Fruit fly (Drosophila melanogaster) whole organism, pupa: ENCODE measurements around the gene Amun.

Experiments
- CG10348 ChIP-seq: fragments of 200-800 bp; sonication (Bioruptor generic); IDR thresholded peaks from 2 replicates; pipeline ENCODE4 v1.3.6; 2022; ENCODE audit warnings: missing biosample characterization, missing genetic modification characterization
- CG12605 ChIP-seq: fragments of 200-800 bp; sonication (Bioruptor generic); IDR thresholded peaks from 2 replicates; pipeline ENCODE4 v1.3.6; 2022; ENCODE audit warnings: missing biosample characterization, missing genetic modification characterization
- CG13204 ChIP-seq: fragments of 200-800 bp; sonication (Bioruptor generic); optimal IDR thresholded peaks from 2 replicates; lab custom pipeline; 2018; ENCODE audit warnings: missing biosample characterization, mild to moderate bottlenecking, missing genetic modification characterization, moderate library complexity
- CG14655 ChIP-seq: fragments of 200-800 bp; sonication (Bioruptor generic); optimal IDR thresholded peaks from 3 replicates; lab custom pipeline; 2017; ENCODE audit warnings: mild to moderate bottlenecking, missing biosample characterization, missing genetic modification reagents, missing genetic modification characterization
- CG15710 ChIP-seq: fragments of 200-800 bp; sonication (Bioruptor generic); optimal IDR thresholded peaks from 2 replicates; lab custom pipeline; 2018; ENCODE audit warnings: missing biosample characterization, mild to moderate bottlenecking, missing genetic modification characterization, moderate library complexity
- CG17806 ChIP-seq: fragments of 200-800 bp; sonication (Bioruptor generic); optimal IDR thresholded peaks from 2 replicates; lab custom pipeline; 2018; ENCODE audit warnings: missing biosample characterization, mild to moderate bottlenecking, missing genetic modification characterization, moderate library complexity
- CG32121 ChIP-seq: fragments of 200-800 bp; sonication (Bioruptor generic); IDR thresholded peaks from 2 replicates; pipeline ENCODE4 v1.3.6; 2022; ENCODE audit warnings: missing biosample characterization, missing genetic modification characterization
- CG34367 ChIP-seq: fragments of 200-800 bp; sonication (Bioruptor generic); optimal IDR thresholded peaks from 2 replicates; lab custom pipeline; 2018; ENCODE audit warnings: missing biosample characterization, mild to moderate bottlenecking, missing genetic modification characterization
- CG4496 ChIP-seq: fragments of 200-800 bp; sonication (Bioruptor generic); IDR thresholded peaks from 3 replicates; pipeline ENCODE4 v1.3.6; 2022; ENCODE audit warnings: missing biosample characterization, missing genetic modification characterization
- CG8159 ChIP-seq: fragments of 200-800 bp; sonication (Bioruptor generic); optimal IDR thresholded peaks from 3 replicates; lab custom pipeline; 2018; ENCODE audit warnings: missing biosample characterization, mild to moderate bottlenecking, missing genetic modification characterization, moderate library complexity
- CG8301 ChIP-seq: fragments of 200-800 bp; sonication (Bioruptor generic); optimal IDR thresholded peaks from 2 replicates; lab custom pipeline; 2018; ENCODE audit warnings: missing biosample characterization, mild to moderate bottlenecking, missing genetic modification characterization
- CG9948 ChIP-seq: fragments of 200-800 bp; sonication (Bioruptor generic); optimal IDR thresholded peaks from 2 replicates; lab custom pipeline; 2018; ENCODE audit warnings: missing biosample characterization, mild to moderate bottlenecking, missing genetic modification characterization, moderate library complexity
- D1 ChIP-seq: fragments of 200-800 bp; sonication (Bioruptor generic); optimal IDR thresholded peaks from 2 replicates; lab custom pipeline; 2018; ENCODE audit warnings: missing biosample characterization, mild to moderate bottlenecking, missing genetic modification characterization, moderate library complexity
- EcR ChIP-seq: fragments of 200-800 bp; sonication (Bioruptor generic); optimal IDR thresholded peaks from 3 replicates; lab custom pipeline; 2019; ENCODE audit warnings: missing biosample characterization, missing genetic modification characterization, mild to moderate bottlenecking, moderate library complexity, missing genetic modification reagents
- Ets98B ChIP-seq: fragments of 200-800 bp; sonication (Bioruptor generic); IDR thresholded peaks from 2 replicates; pipeline ENCODE4 v1.3.6; 2022; ENCODE audit warnings: missing biosample characterization, missing genetic modification characterization
- Pif1A ChIP-seq: fragments of 200-800 bp; sonication (Bioruptor generic); optimal IDR thresholded peaks from 3 replicates; lab custom pipeline; 2016; ENCODE audit warnings: missing biosample characterization, missing genetic modification characterization
- Pif1B ChIP-seq: fragments of 200-800 bp; sonication (Bioruptor generic); optimal IDR thresholded peaks from 3 replicates; lab custom pipeline; 2016; ENCODE audit warnings: missing biosample characterization, missing genetic modification characterization
- Snoo ChIP-seq: fragments of 200-800 bp; sonication (Bioruptor generic); optimal IDR thresholded peaks from 3 replicates; lab custom pipeline; 2017; ENCODE audit warnings: missing biosample characterization, mild to moderate bottlenecking, missing genetic modification characterization, inconsistent platforms
- fd96Ca ChIP-seq: fragments of 200-800 bp; sonication (Bioruptor generic); IDR thresholded peaks from 3 replicates; pipeline ENCODE4 v1.3.6; 2022; ENCODE audit warnings: missing biosample characterization, missing genetic modification characterization
- gl ChIP-seq: fragments of 200-800 bp; sonication (Bioruptor generic); optimal IDR thresholded peaks from 2 replicates; lab custom pipeline; 2018; ENCODE audit warnings: missing biosample characterization, mild to moderate bottlenecking, missing genetic modification characterization
- rn ChIP-seq: fragments of 200-800 bp; sonication (Bioruptor generic); IDR thresholded peaks from 2 replicates; pipeline ENCODE4 v1.3.6; 2022; ENCODE audit warnings: missing biosample characterization, missing genetic modification characterization

Gene Amun

DNA sequence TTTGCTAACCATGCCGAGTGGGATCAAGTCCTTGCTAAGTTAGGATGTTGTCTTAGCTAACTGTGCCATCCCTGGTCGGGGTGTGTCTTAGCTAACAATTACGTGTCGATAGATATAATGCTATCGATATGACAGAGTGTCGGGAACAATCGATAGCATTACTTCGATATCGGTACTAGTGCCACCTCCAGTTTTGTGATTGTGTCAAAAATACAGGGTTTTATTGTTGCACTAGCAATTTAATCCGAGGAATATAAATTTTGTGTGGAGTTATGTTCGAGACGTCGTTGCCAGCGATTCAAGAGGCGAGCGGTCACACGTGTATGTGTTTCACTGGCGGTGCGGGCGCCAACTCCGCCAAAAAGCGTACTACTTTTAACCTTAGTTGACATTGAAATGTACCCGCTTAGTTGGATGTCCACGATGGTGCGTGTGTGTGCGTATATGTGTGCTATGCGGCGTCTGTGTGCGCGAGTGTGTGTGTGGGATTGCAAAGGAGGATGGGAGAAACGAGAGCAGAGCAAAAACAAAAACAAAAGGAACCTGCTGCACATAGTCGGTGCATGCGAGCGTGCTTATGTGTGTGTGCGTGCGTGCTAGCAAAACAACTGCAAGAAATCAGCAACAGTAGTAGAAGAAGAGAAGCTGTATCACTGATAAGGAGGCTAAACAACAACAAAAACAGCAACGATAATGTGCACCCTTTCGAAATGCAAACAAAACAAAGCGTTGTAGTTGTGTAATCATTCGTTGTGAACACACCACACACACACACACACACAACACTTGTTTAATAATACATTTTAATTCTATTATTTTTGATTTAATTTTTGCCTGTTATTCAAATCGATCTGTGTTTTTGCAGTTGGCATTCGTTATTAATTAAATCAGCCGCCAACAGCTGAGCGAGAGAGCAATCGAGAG is 20.1 kb downstream of the Amun start, which contains the start of gene PhKgamma:
Gene PhKgamma, plus strand, starts transcription at position 179 of the 924 bp plus-strand sequence.
- TF ChIP-seq CG14655 (GFP tag; lab: Kevin White, UChicago) (peak; percentile 75), Pif1A (GFP tag; lab: Kevin White, UChicago) (peak; percentile 38), rn (no peak), CG8301 (tag; lab: Kevin White, UChicago) (peak; percentile 51), CG15710 (tag; lab: Kevin White, UChicago) (peak; percentile 27), CG12605 (GFP tag; lab: Robert Waterston, UW) (peak; percentile 71), CG32121 (GFP tag; lab: Robert Waterston, UW) (no peak; the same call in 1 of the 2 replicates), Ets98B (peak; percentile 67), CG4496 (GFP tag; lab: Robert Waterston, UW) (peak; percentile 49; the same call in 2 of the 3 replicates), CG34367 (tag; lab: Kevin White, UChicago) (peak; percentile 50), CG9948 (tag; lab: Kevin White, UChicago) (no peak), Pif1B (GFP tag; lab: Kevin White, UChicago) (peak; percentile 43), CG13204 (GFP tag; lab: Kevin White, UChicago) (peak; percentile 70), gl (tag; lab: Kevin White, UChicago) (peak; percentile 61), CG8159 (tag; lab: Kevin White, UChicago) (peak; percentile 37), Snoo (no peak), CG10348 (GFP tag; lab: Robert Waterston, UW) (no peak), CG17806 (tag; lab: Kevin White, UChicago) (peak; percentile 37), EcR (GFP tag; lab: Kevin White, UChicago) (peak; percentile 72), fd96Ca (GFP tag; lab: Robert Waterston, UW) (peak; percentile 65; the same call in 2 of the 3 replicates), D1 (tag; lab: Kevin White, UChicago) (peak; percentile 46)
- TF ChIP-seq, all 21 proteins: peak for 16

DNA sequence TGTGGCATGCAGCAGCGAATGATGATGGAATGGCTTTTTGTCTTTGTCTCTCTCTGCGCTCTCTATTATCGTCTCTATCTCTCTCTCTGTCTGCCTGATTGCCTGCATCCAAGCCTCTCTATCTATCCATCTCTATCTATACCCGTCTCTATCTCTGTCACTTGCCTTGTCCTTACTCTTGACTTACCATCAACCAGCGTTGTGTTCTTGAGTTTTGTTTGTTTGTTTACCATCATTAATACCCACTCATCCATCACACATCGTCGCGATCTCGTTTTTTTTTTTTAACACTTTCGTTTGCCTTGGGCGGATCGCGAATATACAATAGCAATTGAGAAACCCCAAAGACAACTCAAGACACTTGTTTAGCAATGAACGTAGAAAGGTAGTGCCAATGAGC is 25.7 kb downstream of the Amun start:
- peak; percentile 80 for TF ChIP-seq EcR (GFP tag; lab: Kevin White, UChicago)
- TF ChIP-seq fd96Ca (GFP tag; lab: Robert Waterston, UW), result no peak

DNA sequence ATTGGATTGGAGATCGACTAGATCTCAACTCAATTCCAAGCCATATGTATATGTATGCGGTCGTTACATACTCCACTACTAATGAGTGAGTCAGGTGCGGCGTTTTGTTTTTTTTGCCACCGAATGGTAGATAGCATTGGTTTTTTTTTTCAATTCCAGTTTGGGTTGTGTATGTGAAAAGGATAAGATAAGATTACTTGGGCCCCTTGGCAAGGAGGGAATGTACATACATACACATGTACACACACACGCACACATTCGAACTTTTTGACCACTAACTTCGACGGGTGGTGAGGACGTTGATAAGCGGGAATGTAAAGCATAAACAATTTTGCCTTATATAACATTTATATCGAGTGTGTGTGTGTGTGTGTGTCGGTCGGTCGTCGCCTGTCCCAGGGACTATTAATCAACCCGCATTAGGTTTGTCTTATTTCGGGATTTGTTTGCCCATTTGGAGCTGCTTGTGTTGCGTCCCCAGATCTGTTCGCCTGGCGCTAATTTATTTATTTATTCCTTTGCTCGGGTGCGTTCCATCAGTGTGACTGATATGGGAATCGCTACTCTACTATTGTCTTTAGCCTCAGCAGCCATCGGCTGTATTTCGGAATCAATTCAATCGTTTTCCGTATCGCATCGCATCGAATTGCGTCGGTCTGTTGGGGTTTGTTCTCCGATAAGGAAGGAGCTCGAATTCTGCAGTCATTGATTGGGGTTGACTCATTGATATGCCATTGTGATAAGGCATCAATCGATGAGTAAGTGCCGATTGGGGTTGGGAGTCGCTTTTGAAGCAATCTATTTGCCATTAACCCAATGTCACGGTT is 27.5 kb downstream of the Amun start:
- no peak for TF ChIP-seq CG17806 (tag; lab: Kevin White, UChicago)
- TF ChIP-seq EcR (GFP tag; lab: Kevin White, UChicago), result peak; percentile 15
- no peak for TF ChIP-seq Pif1A (GFP tag; lab: Kevin White, UChicago)
- TF ChIP-seq D1 (tag; lab: Kevin White, UChicago), result no peak
- no peak for TF ChIP-seq CG15710 (tag; lab: Kevin White, UChicago)
- no peak for TF ChIP-seq CG4496 (GFP tag; lab: Robert Waterston, UW)

DNA sequence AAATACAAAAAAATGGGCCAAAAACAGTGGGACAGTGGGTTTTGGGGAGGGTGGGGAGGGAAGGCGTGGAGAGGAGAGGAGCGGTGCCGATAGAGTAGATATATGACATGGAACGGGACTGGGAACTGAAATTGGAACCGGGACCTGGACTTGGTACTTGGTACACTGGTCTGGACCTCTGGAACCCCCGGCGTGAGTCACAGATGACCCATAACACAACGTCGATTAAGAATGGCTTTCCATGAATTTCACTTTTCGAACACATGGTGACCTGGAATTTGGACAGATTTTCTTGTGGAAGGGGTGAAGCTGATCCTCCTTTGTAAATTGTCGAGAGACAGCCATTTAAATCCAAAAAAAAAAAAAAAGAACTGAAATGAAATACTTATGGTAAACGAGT is 28.7 kb downstream of the Amun start:
- TF ChIP-seq CG9948 (tag; lab: Kevin White, UChicago) (no peak), EcR (GFP tag; lab: Kevin White, UChicago) (peak; percentile 33), CG34367 (tag; lab: Kevin White, UChicago) (no peak), Pif1A (GFP tag; lab: Kevin White, UChicago) (no peak), D1 (tag; lab: Kevin White, UChicago) (no peak), fd96Ca (GFP tag; lab: Robert Waterston, UW) (no peak), Snoo (no peak), CG15710 (tag; lab: Kevin White, UChicago) (no peak)

DNA sequence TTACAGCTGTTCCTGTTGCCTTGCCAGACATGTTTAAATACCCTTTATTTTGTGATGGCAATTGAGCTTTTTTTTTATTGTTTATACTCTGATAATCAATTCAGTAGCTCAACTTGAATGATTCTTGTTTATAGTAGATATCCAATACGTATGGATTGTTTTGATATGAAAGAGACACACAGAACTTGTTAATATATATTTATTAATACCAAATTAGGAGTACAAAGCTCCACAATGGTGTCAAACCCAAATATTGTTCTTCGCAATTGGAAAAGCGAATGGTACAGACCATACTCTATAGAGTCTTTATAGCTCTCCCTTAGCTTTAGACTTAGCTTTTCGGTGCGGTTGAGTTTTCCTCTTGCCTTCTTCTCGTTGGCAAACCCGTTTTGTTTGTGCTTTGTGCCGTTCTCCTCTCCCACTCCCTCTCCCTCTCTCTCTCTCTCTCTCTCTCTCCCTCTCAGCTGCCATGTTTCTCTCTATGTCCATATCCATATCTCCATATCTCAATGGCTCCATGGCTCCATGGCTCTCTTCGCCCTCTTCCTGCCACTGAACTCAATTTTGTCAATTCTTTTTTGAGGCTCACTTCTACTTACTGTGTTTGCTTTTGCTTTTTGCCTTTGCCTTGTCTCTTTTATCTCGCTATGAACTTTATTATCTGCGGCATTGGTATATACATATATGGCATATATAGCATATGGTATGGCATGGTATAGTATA is 29.3 kb downstream of the Amun start:
- TF ChIP-seq Pif1A (GFP tag; lab: Kevin White, UChicago) (peak; percentile 72), CG8159 (tag; lab: Kevin White, UChicago) (peak; percentile 89), CG12605 (GFP tag; lab: Robert Waterston, UW) (no peak), Ets98B (peak; percentile 66), CG10348 (GFP tag; lab: Robert Waterston, UW) (no peak), CG32121 (GFP tag; lab: Robert Waterston, UW) (peak; percentile 14; the same call in 1 of the 2 replicates), D1 (tag; lab: Kevin White, UChicago) (peak; percentile 70), Snoo (peak; percentile 60), CG17806 (tag; lab: Kevin White, UChicago) (peak; percentile 86), CG4496 (GFP tag; lab: Robert Waterston, UW) (no peak), CG9948 (tag; lab: Kevin White, UChicago) (peak; percentile 88), Pif1B (GFP tag; lab: Kevin White, UChicago) (peak; percentile 38), CG14655 (GFP tag; lab: Kevin White, UChicago) (peak; percentile 87), fd96Ca (GFP tag; lab: Robert Waterston, UW) (no peak), CG8301 (tag; lab: Kevin White, UChicago) (peak; percentile 78), EcR (GFP tag; lab: Kevin White, UChicago) (peak; percentile 93), gl (tag; lab: Kevin White, UChicago) (peak; percentile 51), CG13204 (GFP tag; lab: Kevin White, UChicago) (peak; percentile 52), CG15710 (tag; lab: Kevin White, UChicago) (peak; percentile 91), CG34367 (tag; lab: Kevin White, UChicago) (peak; percentile 85), rn (no peak)
